Fruit fly (Drosophila melanogaster): Measurements from ENCODE around the gene CG9399.

Gene CG9399

dm6 chr3R:9573812-9574587 is at the start of gene CG9399 (continued):
- peak; percentile 96 for TF ChIP-seq CG6175 (GFP tag; IDR thresholded peaks at IDR 0.05)
- peak; percentile 99 for TF ChIP-seq CG10366 (GFP tag; IDR thresholded peaks at IDR 0.05)
- peak; percentile 75 for TF ChIP-seq Hey (tag; optimal IDR thresholded peaks at IDR 0.05)
- TF ChIP-seq danr (GFP tag; IDR thresholded peaks at IDR 0.05) = peak; percentile 94
- peak; percentile 96 for TF ChIP-seq CG17612 (GFP tag; IDR thresholded peaks at IDR 0.05)
- peak; percentile 98 for TF ChIP-seq ap (GFP tag; IDR thresholded peaks at IDR 0.05)
- peak; percentile 83 for TF ChIP-seq Mes4 (GFP tag; optimal IDR thresholded peaks at IDR 0.05)
- peak; percentile 67 for TF ChIP-seq Myb (GFP tag; optimal IDR thresholded peaks at IDR 0.05)
- TF ChIP-seq CG6689 (GFP tag; IDR thresholded peaks at IDR 0.05) = peak; percentile 98
- peak; percentile 81 for TF ChIP-seq NC2α (GFP tag; optimal IDR thresholded peaks at IDR 0.05)
- peak; percentile 65; the same call in 1 of the 2 replicates for TF ChIP-seq Bgb (GFP tag; IDR thresholded peaks at IDR 0.05; ENCODE audit: partially characterized antibody)
- TF ChIP-seq NK7.1 (GFP tag; optimal IDR thresholded peaks at IDR 0.05) = peak; percentile 68
- TF ChIP-seq Deaf1 (tag; optimal IDR thresholded peaks at IDR 0.05) = peak; percentile 73
- peak; percentile 84 for TF ChIP-seq repo (GFP tag; optimal IDR thresholded peaks at IDR 0.05)
- TF ChIP-seq Pdp1 (GFP tag; optimal IDR thresholded peaks at IDR 0.05) = peak; percentile 93 to 94
- peak; percentile 97 for TF ChIP-seq cato (GFP tag; optimal IDR thresholded peaks at IDR 0.05; ENCODE audit: borderline replicate concordance)
- TF ChIP-seq dan (GFP tag; IDR thresholded peaks at IDR 0.05) = peak; percentile 85
- peak; percentile 97 for TF ChIP-seq CG11456 (GFP tag; IDR thresholded peaks at IDR 0.05)
- TF ChIP-seq D19A (tag; optimal IDR thresholded peaks at IDR 0.05) = peak; percentile 92
- TF ChIP-seq stc (GFP tag; IDR thresholded peaks at IDR 0.05) = peak; percentile 97
- TF ChIP-seq rib (GFP tag; IDR thresholded peaks at IDR 0.05) = peak; percentile 88
- peak; percentile 96 for TF ChIP-seq CG16815 (GFP tag; optimal IDR thresholded peaks at IDR 0.05)
- TF ChIP-seq dati (GFP tag; IDR thresholded peaks at IDR 0.05) = peak; percentile 96
- peak; percentile 97 for TF ChIP-seq CG14710 (tag; optimal IDR thresholded peaks at IDR 0.05)
- TF ChIP-seq CG8765 (GFP tag; IDR thresholded peaks at IDR 0.05) = peak; percentile 97
- TF ChIP-seq mam (GFP tag; optimal IDR thresholded peaks at IDR 0.05) = peak; percentile 92
- TF ChIP-seq croc (GFP tag; conservative IDR thresholded peaks at IDR 0.05) = peak; percentile 95
- peak; percentile 65 for TF ChIP-seq grn (GFP tag; optimal IDR thresholded peaks at IDR 0.05)
- TF ChIP-seq ind (GFP tag; optimal IDR thresholded peaks at IDR 0.05) = peak; percentile 97
- peak; percentile 97 for TF ChIP-seq oc (tag; optimal IDR thresholded peaks at IDR 0.05)
- TF ChIP-seq CG8290 (GFP tag; optimal IDR thresholded peaks at IDR 0.05) = peak; percentile 95
- peak; percentile 92 for TF ChIP-seq CG8290 (tag; optimal IDR thresholded peaks at IDR 0.05)
- TF ChIP-seq CG10543 (GFP tag; optimal IDR thresholded peaks at IDR 0.05) = peak; percentile 90
- peak; percentile 90 for TF ChIP-seq CG33213 (GFP tag; optimal IDR thresholded peaks at IDR 0.05)
- TF ChIP-seq Dip2 (GFP tag; IDR thresholded peaks at IDR 0.05) = peak; percentile 56
- peak; percentile 71 for TF ChIP-seq CG3163 (GFP tag; optimal IDR thresholded peaks at IDR 0.05)
- TF ChIP-seq Poxn (GFP tag; IDR thresholded peaks at IDR 0.05) = peak; percentile 91
- TF ChIP-seq onecut (GFP tag; IDR thresholded peaks at IDR 0.05) = peak; percentile 89
- peak; percentile 92 for TF ChIP-seq Dad (GFP tag; optimal IDR thresholded peaks at IDR 0.05)
- TF ChIP-seq cwo (GFP tag; optimal IDR thresholded peaks at IDR 0.05) = peak; percentile 92
- peak; percentile 98 for TF ChIP-seq CoRest (tag; optimal IDR thresholded peaks at IDR 0.05)
- peak; percentile 98 for TF ChIP-seq sob (GFP tag; IDR thresholded peaks at IDR 0.05)
- peak; percentile 96 for TF ChIP-seq CG2199 (GFP tag; IDR thresholded peaks at IDR 0.05)
- TF ChIP-seq CG17361 (GFP tag; IDR thresholded peaks at IDR 0.05) = peak; percentile 97
- peak; percentile 44 for TF ChIP-seq bbx (GFP tag; IDR thresholded peaks at IDR 0.05; ENCODE audit: partially characterized antibody)
- TF ChIP-seq prd (optimal IDR thresholded peaks at IDR 0.05) = no peak
- TF ChIP-seq prd (GFP tag; IDR thresholded peaks at IDR 0.05) = peak; percentile 99
- no peak for TF ChIP-seq pan (optimal IDR thresholded peaks at IDR 0.05)
- TF ChIP-seq pan (GFP tag; optimal IDR thresholded peaks at IDR 0.05 in 1 of 2, IDR thresholded peaks at IDR 0.05 in 1 of 2) = peak in 1 of 2 experiments; percentile 99
- TF ChIP-seq so (GFP tag; IDR thresholded peaks at IDR 0.05) = peak; percentile 98
- peak; percentile 91 for TF ChIP-seq CG31388 (GFP tag; optimal IDR thresholded peaks at IDR 0.05)

Measured in whole organism, embryonic.